Fruit fly (Drosophila melanogaster): ENCODE data around the gene CG12693.

- TF ChIP-seq CG7556 (GFP tag; optimal IDR thresholded peaks at IDR 0.05): no peak
- no peak for TF ChIP-seq maf-S (GFP tag; optimal IDR thresholded peaks at IDR 0.05)
- no peak for TF ChIP-seq sqz (GFP tag; optimal IDR thresholded peaks at IDR 0.05)
- no peak for TF ChIP-seq prd (optimal IDR thresholded peaks at IDR 0.05)
- TF ChIP-seq prd (GFP tag; IDR thresholded peaks at IDR 0.05): no peak
- TF ChIP-seq C15 (GFP tag; IDR thresholded peaks at IDR 0.05): no peak
- no peak for TF ChIP-seq br (optimal IDR thresholded peaks at IDR 0.05)
- TF ChIP-seq dan (GFP tag; IDR thresholded peaks at IDR 0.05): no peak
- TF ChIP-seq hth (optimal IDR thresholded peaks at IDR 0.05): no peak
- TF ChIP-seq Scr (GFP tag; IDR thresholded peaks at IDR 0.05; ENCODE audit: partially characterized antibody): no peak
- TF ChIP-seq gem (tag; optimal IDR thresholded peaks at IDR 0.05): no peak
- TF ChIP-seq CG1647 (GFP tag; optimal IDR thresholded peaks at IDR 0.05): no peak
Observed at dm6 chrX:4325346-4325745, 3.9 kb downstream of the CG12693 start.
